Worm (Caenorhabditis elegans): ENCODE data around the gene F46C8.1.

ce11 chrX:7572057-7572456 is 23.8 kb downstream of the F46C8.1 start, which contains the start of gene pcyt-1:
- TF ChIP-seq ztf-11 (tag; optimal IDR thresholded peaks at IDR 0.05) (no peak), unc-39 (tag; optimal IDR thresholded peaks at IDR 0.05) (no peak), unc-62 (GFP tag; optimal IDR thresholded peaks at IDR 0.05) (no peak), nhr-12 (tag; optimal IDR thresholded peaks at IDR 0.05) (no peak), nhr-11 (tag; optimal IDR thresholded peaks at IDR 0.05) (no peak), daf-12 (tag; optimal IDR thresholded peaks at IDR 0.05) (no peak), aly-2 (tag; optimal IDR thresholded peaks at IDR 0.05) (no peak), zag-1 (tag; optimal IDR thresholded peaks at IDR 0.05) (no peak), egl-27 (tag; optimal IDR thresholded peaks at IDR 0.05) (no peak), ama-1 (optimal IDR thresholded peaks at IDR 0.05) (no peak), mdl-1 (tag; optimal IDR thresholded peaks at IDR 0.05) (no peak), pha-4 (tag; optimal IDR thresholded peaks at IDR 0.05) (no peak)
